Worm (Caenorhabditis elegans) whole organism, L3 larva: ENCODE results near the gene K02D10.1.

Source experiments
- ceh-16 ChIP-seq: sonication (generic microtip); optimal IDR thresholded peaks from 2 replicates; lab custom pipeline; 2017; ENCODE audit warnings: missing biosample characterization, missing genetic modification characterization
- fkh-10 ChIP-seq: sonication (generic microtip); optimal IDR thresholded peaks from 2 replicates; lab custom pipeline; 2017; ENCODE audit warnings: missing biosample characterization, missing genetic modification reagents, missing genetic modification characterization
- lin-15B ChIP-seq: fragments of 150-350 bp; optimal IDR thresholded peaks from 2 replicates; lab custom pipeline; 2014; ENCODE audit warnings: missing biosample characterization, missing genetic modification characterization
- nhr-23 ChIP-seq: fragments of 150-350 bp; optimal IDR thresholded peaks from 2 replicates; lab custom pipeline; 2014; ENCODE audit warnings: missing biosample characterization, missing genetic modification reagents, missing genetic modification characterization
- pqm-1 ChIP-seq: fragments of 150-350 bp; optimal IDR thresholded peaks from 2 replicates; lab custom pipeline; 2017; ENCODE audit warnings: missing biosample characterization, missing genetic modification characterization, inconsistent platforms
- tbx-2 ChIP-seq: sonication (generic microtip); optimal IDR thresholded peaks from 2 replicates; lab custom pipeline; 2016; ENCODE audit warnings: mild to moderate bottlenecking, missing genetic modification characterization, missing compliant biosample characterization

ce11 chrIII:8799964-8800795 lies 30.8 kb downstream of the K02D10.1 start, which contains the start of gene F54F2.6:
- TF ChIP-seq nhr-23 (tag; lab: Kevin White, UChicago) (peak; percentile 40), ceh-16 (no peak), fkh-10 (GFP tag; lab: Kevin White, UChicago) (peak; percentile 76), tbx-2 (peak; percentile 85), lin-15B (tag; lab: Kevin White, UChicago) (peak; percentile 58), pqm-1 (tag; lab: Kevin White, UChicago) (peak; percentile 38)
